Fruit fly (Drosophila melanogaster) Kc167 (cell line): ENCODE measurements around the gene Ttc1.

ENCODE experiments used
- Myc ChIP-seq: fragments of >200 bp; optimal IDR thresholded peaks from 2 replicates; lab custom pipeline; 2017; ENCODE audit warnings: missing external identifiers
- Sin3A ChIP-seq: fragments of >200 bp; optimal IDR thresholded peaks from 2 replicates; lab custom pipeline; 2018; ENCODE audit warnings: missing external identifiers
- insv ChIP-seq: fragments of >200 bp; optimal IDR thresholded peaks from 3 replicates; lab custom pipeline; 2018; ENCODE audit warnings: missing external identifiers
- psq ChIP-seq: fragments of >200 bp; optimal IDR thresholded peaks from 2 replicates; lab custom pipeline; 2017; ENCODE audit warnings: missing external identifiers

- TF ChIP-seq psq (lab: Kevin White, UChicago) (no peak), insv (lab: Kevin White, UChicago) (no peak), Myc (lab: Kevin White, UChicago) (no peak), Sin3A (lab: Kevin White, UChicago) (no peak)
These were observed 12.4 kb downstream of the Ttc1 start, which contains the start of gene CG31279 for dm6 chr3R:16430381-16430780.
